Worm (Caenorhabditis elegans): Measurements from ENCODE around the gene Y55D5A.1.

DNA sequence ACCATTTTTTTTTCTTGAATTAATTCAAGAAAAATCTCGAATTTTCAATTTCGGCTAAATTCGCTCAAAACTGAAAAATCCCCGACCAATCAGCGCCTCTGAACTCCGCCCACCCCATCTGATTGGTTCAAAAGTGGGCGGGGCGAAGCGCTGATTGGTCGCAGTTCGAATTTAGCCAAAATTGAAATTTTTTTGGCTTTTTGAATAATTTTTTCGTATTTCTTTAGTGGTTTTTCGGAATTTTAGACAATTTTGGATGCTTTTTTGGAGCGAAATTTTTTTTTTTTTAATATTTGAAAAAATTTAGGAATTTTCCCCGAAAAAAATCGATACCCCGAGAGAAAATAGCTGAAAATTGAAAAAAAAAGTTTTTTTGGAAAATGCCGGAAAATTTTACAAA lies 51.7 kb downstream of the Y55D5A.1 start:
- TF ChIP-seq fos-1 (tag; optimal IDR thresholded peaks at IDR 0.05), result no peak
- no peak for TF ChIP-seq Y55F3AM.14 (GFP tag; optimal IDR thresholded peaks at IDR 0.05)
- TF ChIP-seq nhr-237 (tag; optimal IDR thresholded peaks at IDR 0.05), result no peak
- no peak for TF ChIP-seq nhr-25 (tag; optimal IDR thresholded peaks at IDR 0.05)
- TF ChIP-seq ztf-11 (tag; optimal IDR thresholded peaks at IDR 0.05), result no peak
- no peak for TF ChIP-seq unc-62 (GFP tag; optimal IDR thresholded peaks at IDR 0.05)
- TF ChIP-seq aly-2 (tag; optimal IDR thresholded peaks at IDR 0.05), result no peak
- no peak for TF ChIP-seq snpc-4 (tag; optimal IDR thresholded peaks at IDR 0.05)
- no peak for TF ChIP-seq nhr-6 (tag; optimal IDR thresholded peaks at IDR 0.05)
- no peak for TF ChIP-seq skn-1 (tag; optimal IDR thresholded peaks at IDR 0.05)
- no peak for TF ChIP-seq ama-1 (optimal IDR thresholded peaks at IDR 0.05)
- TF ChIP-seq zag-1 (tag; optimal IDR thresholded peaks at IDR 0.05), result no peak
- TF ChIP-seq ceh-82 (tag; optimal IDR thresholded peaks at IDR 0.05), result no peak
- no peak for TF ChIP-seq dmd-4 (tag; optimal IDR thresholded peaks at IDR 0.05)
